Worm (Caenorhabditis elegans) whole organism, young adult: ENCODE results near the gene best-13.
"Not testable (repeated sequence)": the region's sequence is repeated elsewhere in the genome, so short reads cannot be mapped to it uniquely, and the experiment has no call there.

Experiments used
- C17E4.6 ChIP-seq: fragments of 200-800 bp; sonication (Bioruptor generic); IDR thresholded peaks from 2 replicates; pipeline ENCODE4 v1.3.6; 2022; ENCODE audit warnings: missing genetic modification reagents, missing genetic modification characterization, missing compliant biosample characterization
- F22D6.2 ChIP-seq: sonication (generic microtip); optimal IDR thresholded peaks from 2 replicates; lab custom pipeline; 2016; ENCODE audit warnings: mild to moderate bottlenecking, missing genetic modification characterization, missing compliant biosample characterization
- F23B12.7 ChIP-seq: sonication (generic microtip); optimal IDR thresholded peaks from 2 replicates; lab custom pipeline; 2017; ENCODE audit warnings: missing genetic modification characterization, mild to moderate bottlenecking, missing compliant biosample characterization, antibody characterized with exemption, moderate library complexity; ENCODE audit not compliant: insufficient read depth
- F49E8.2 ChIP-seq: sonication (generic microtip); optimal IDR thresholded peaks from 3 replicates; lab custom pipeline; 2017; ENCODE audit warnings: missing genetic modification characterization, mild to moderate bottlenecking, missing compliant biosample characterization, antibody characterized with exemption, moderate library complexity; ENCODE audit not compliant: insufficient read depth
- F52B5.7 ChIP-seq: sonication (generic microtip); optimal IDR thresholded peaks from 2 replicates; lab custom pipeline; 2016; ENCODE audit warnings: mild to moderate bottlenecking, missing genetic modification characterization, missing compliant biosample characterization
- K11D2.4 ChIP-seq: fragments of 200-800 bp; sonication (Bioruptor generic); IDR thresholded peaks from 2 replicates; pipeline ENCODE4 v1.3.6; 2022; ENCODE audit warnings: missing genetic modification reagents, missing genetic modification characterization, missing compliant biosample characterization
- K12H6.12 ChIP-seq: fragments of 200-800 bp; sonication (Bioruptor generic); optimal IDR thresholded peaks from 2 replicates; lab custom pipeline; 2018; ENCODE audit warnings: mild to moderate bottlenecking, missing genetic modification characterization, missing compliant biosample characterization
- Y56A3A.18 ChIP-seq: fragments of 200-800 bp; sonication (Bioruptor generic); IDR thresholded peaks from 2 replicates; pipeline ENCODE4 v1.3.6; 2022; ENCODE audit warnings: missing genetic modification reagents, missing genetic modification characterization, missing compliant biosample characterization
- aptf-3 ChIP-seq: fragments of 200-800 bp; sonication (Bioruptor generic); IDR thresholded peaks from 2 replicates; pipeline ENCODE4 v1.3.6; 2022; ENCODE audit warnings: missing genetic modification characterization, missing compliant biosample characterization
- attf-3 ChIP-seq: fragments of 200-800 bp; sonication (Bioruptor generic); conservative IDR thresholded peaks from 2 replicates; pipeline ENCODE4 v1.3.6; 2022; ENCODE audit warnings: missing genetic modification reagents, missing genetic modification characterization, missing compliant biosample characterization
- attf-6 ChIP-seq: fragments of 200-800 bp; sonication (Bioruptor generic); IDR thresholded peaks from 2 replicates; pipeline ENCODE4 v1.3.6; 2022; ENCODE audit warnings: missing genetic modification reagents, missing genetic modification characterization, missing compliant biosample characterization
- bed-1 ChIP-seq: fragments of 200-800 bp; sonication (Bioruptor generic); IDR thresholded peaks from 2 replicates; pipeline ENCODE4 v1.3.6; 2022; ENCODE audit warnings: missing genetic modification reagents, missing genetic modification characterization, missing compliant biosample characterization
- bed-2 ChIP-seq: fragments of 200-800 bp; sonication (Bioruptor generic); IDR thresholded peaks from 2 replicates; pipeline ENCODE4 v1.3.6; 2022; ENCODE audit warnings: missing genetic modification reagents, missing genetic modification characterization, missing compliant biosample characterization
- ceh-58 ChIP-seq: fragments of 200-800 bp; sonication (Bioruptor generic); IDR thresholded peaks from 2 replicates; pipeline ENCODE4 v1.3.6; 2022; ENCODE audit warnings: missing genetic modification characterization, missing compliant biosample characterization
- hmg-20 ChIP-seq: fragments of 200-800 bp; sonication (Bioruptor generic); IDR thresholded peaks from 2 replicates; pipeline ENCODE4 v1.3.6; 2022; ENCODE audit warnings: missing genetic modification reagents, missing genetic modification characterization, missing compliant biosample characterization
- hrde-1 ChIP-seq: sonication (generic microtip); optimal IDR thresholded peaks from 2 replicates; lab custom pipeline; 2016; ENCODE audit warnings: missing genetic modification characterization, mild to moderate bottlenecking, missing compliant biosample characterization, moderate library complexity, missing genotype, missing genetic modification reagents, borderline replicate concordance
- let-607 ChIP-seq, 2 experiments: fragments of 200-800 bp in 1 of 2; sonication (Bioruptor generic) in 1 of 2; sonication (generic microtip) in 1 of 2; optimal IDR thresholded peaks; 2 replicates each; lab custom pipeline; 2016 to 2018; ENCODE audit warnings: mild to moderate bottlenecking in 2 of 2, missing compliant biosample characterization in 2 of 2, missing genetic modification characterization in 2 of 2, moderate library complexity in 2 of 2, missing genotype in 1 of 2
- lsl-1 ChIP-seq: fragments of 200-800 bp; sonication (Bioruptor generic); optimal IDR thresholded peaks from 2 replicates; lab custom pipeline; 2018; ENCODE audit warnings: mild to moderate bottlenecking, missing genetic modification characterization, moderate library complexity, missing compliant biosample characterization
- madf-6 ChIP-seq: fragments of 200-800 bp; sonication (Bioruptor generic); IDR thresholded peaks from 2 replicates; pipeline ENCODE4 v1.3.6; 2022; ENCODE audit warnings: missing genetic modification reagents, missing genetic modification characterization, missing compliant biosample characterization
- mcd-1 ChIP-seq: fragments of 200-800 bp; sonication (Bioruptor generic); IDR thresholded peaks from 2 replicates; pipeline ENCODE4 v1.3.6; 2022; ENCODE audit warnings: missing genetic modification reagents, missing genetic modification characterization, missing compliant biosample characterization
- nfyb-1 ChIP-seq: fragments of 200-800 bp; sonication (Bioruptor generic); IDR thresholded peaks from 2 replicates; pipeline ENCODE4 v1.3.6; 2022; ENCODE audit warnings: missing genetic modification reagents, missing genetic modification characterization, missing compliant biosample characterization
- nhr-179 ChIP-seq: sonication (generic microtip); optimal IDR thresholded peaks from 2 replicates; lab custom pipeline; 2016; ENCODE audit warnings: mild to moderate bottlenecking, missing genetic modification characterization, missing compliant biosample characterization
- pbrm-1 ChIP-seq: fragments of 200-800 bp; sonication (Bioruptor generic); IDR thresholded peaks from 2 replicates; pipeline ENCODE4 v1.3.6; 2022; ENCODE audit warnings: missing genetic modification reagents, missing genetic modification characterization, missing compliant biosample characterization
- pha-4 ChIP-seq: fragments of 150-350 bp; sonication (generic microtip); optimal IDR thresholded peaks from 2 replicates; lab custom pipeline; 2014; ENCODE audit warnings: missing biosample characterization, missing genetic modification reagents, missing genetic modification characterization
- rcor-1 ChIP-seq: fragments of 200-800 bp; sonication (Bioruptor generic); IDR thresholded peaks from 2 replicates; pipeline ENCODE4 v1.3.6; 2022; ENCODE audit warnings: missing genetic modification reagents, missing genetic modification characterization, missing compliant biosample characterization
- repo-1 ChIP-seq: sonication (generic microtip); optimal IDR thresholded peaks from 2 replicates; lab custom pipeline; 2017; ENCODE audit warnings: mild to moderate bottlenecking, missing genetic modification characterization, missing compliant biosample characterization
- snpc-4 ChIP-seq, 5 experiments: fragments of 150-350 bp in 1 of 5; sonication (generic microtip) in 4 of 5; optimal IDR thresholded peaks; 2 replicates each; lab custom pipeline; 2014 to 2018; ENCODE audit warnings: missing genetic modification characterization in 5 of 5, missing biosample characterization in 3 of 5, antibody characterized with exemption in 2 of 5, mild to moderate bottlenecking in 2 of 5, missing compliant biosample characterization in 2 of 5, missing genotype in 2 of 5, moderate library complexity in 2 of 5, missing genetic modification reagents in 1 of 5
- somi-1 ChIP-seq: fragments of 200-800 bp; sonication (Bioruptor generic); optimal IDR thresholded peaks from 2 replicates; lab custom pipeline; 2018; ENCODE audit warnings: mild to moderate bottlenecking, missing genetic modification characterization, missing compliant biosample characterization
- tlf-1 ChIP-seq: fragments of 200-800 bp; sonication (Bioruptor generic); optimal IDR thresholded peaks from 2 replicates; lab custom pipeline; 2018; ENCODE audit warnings: mild to moderate bottlenecking, missing genetic modification characterization, missing compliant biosample characterization
- unc-130 ChIP-seq: sonication (generic microtip); optimal IDR thresholded peaks from 2 replicates; lab custom pipeline; 2016; ENCODE audit warnings: missing genetic modification reagents, missing genetic modification characterization, missing compliant biosample characterization
- ztf-22 ChIP-seq: fragments of 200-800 bp; sonication (Bioruptor generic); optimal IDR thresholded peaks from 2 replicates; lab custom pipeline; 2018; ENCODE audit warnings: mild to moderate bottlenecking, missing genetic modification characterization, moderate library complexity, missing compliant biosample characterization

Gene best-13

DNA sequence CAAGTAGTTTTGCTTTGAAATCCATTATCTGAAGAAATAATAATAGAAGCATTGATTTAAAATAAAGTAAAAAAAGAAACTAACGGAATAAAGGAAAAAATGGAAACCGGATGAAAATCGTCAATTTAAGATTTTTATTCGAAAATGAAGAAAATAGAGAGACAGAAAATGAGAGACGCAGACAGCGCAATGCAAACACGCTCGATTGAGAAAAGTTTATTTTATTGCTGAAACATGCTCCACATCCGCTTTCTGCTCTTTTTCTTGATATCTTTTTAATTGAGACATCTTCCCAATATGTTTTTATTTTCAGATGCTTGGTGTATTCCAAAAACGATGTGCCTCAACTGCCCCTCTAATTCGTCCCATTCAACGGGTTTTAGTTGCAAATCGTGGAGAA lies 19.5 kb upstream of the best-13 start, which contains the start of the genes prp-18 and mccc-1 (continued):
- TF ChIP-seq madf-6 (GFP tag; lab: Robert Waterston, UW) (peak; percentile 23; the same call in 1 of the 2 replicates), F49E8.2 (peak; percentile 12), lsl-1 (peak; percentile 40), unc-130 (GFP tag; lab: Kevin White, UChicago) (peak; percentile 2), pha-4 (tag; lab: Kevin White, UChicago) (no peak), ceh-58 (GFP tag; lab: Robert Waterston, UW) (no peak), C17E4.6 (no peak), rcor-1 (GFP tag; lab: Robert Waterston, UW) (peak; percentile 37; the same call in 1 of the 2 replicates), mcd-1 (GFP tag; lab: Robert Waterston, UW) (peak; percentile 89)

DNA sequence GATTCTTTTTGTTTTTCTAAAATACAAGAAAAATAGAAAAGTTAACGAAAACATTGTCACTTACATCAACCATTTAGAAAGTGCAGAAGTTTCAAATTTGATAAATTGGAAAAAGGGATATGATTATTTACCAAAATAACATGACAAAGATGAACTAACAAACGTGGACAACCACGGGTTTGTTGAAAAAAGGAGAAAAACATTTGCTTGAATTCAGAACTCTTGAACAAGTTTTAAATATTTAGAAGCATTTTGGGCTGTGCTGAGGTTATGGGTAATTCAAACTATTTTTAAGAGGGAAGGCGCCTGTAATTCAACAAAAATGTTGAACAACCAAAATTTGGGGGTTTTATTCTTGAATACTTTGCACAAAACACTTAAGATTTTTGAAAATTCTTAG lies 13.9 kb upstream of the best-13 start, which contains the start of gene ttbk-3:
ttbk-3 (minus strand) TSS at position 101 of the 400 bp plus-strand sequence.
- TF ChIP-seq attf-3 (no peak), K11D2.4 (GFP tag; lab: Robert Waterston, UW) (no peak), F52B5.7 (no peak), attf-6 (GFP tag; lab: Robert Waterston, UW) (no peak), Y56A3A.18 (GFP tag; lab: Robert Waterston, UW) (no peak)

DNA sequence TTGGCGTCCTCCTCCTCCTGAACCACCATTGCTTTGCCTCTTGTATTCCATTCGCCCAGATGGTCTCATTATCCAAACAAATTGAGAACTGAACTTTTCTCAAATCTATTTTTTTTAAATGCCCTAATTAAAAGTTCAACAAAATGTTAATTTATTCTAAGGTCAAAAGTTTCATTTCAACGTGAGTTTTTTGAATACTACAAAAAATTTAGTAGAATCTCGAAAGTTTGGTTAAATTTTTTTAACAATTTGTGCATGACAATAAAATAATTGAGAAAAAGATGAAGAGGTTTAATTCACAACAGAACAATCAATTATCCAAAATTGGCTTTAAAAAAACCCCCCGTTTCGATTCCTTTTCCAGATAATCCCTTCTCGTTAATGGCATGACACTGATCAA lies 11.8 kb upstream of the best-13 start, which contains the start of gene F32B6.4:
F32B6.4 (minus strand) TSS at position 101 of the 400 bp plus-strand sequence.
- TF ChIP-seq K11D2.4 (GFP tag; lab: Robert Waterston, UW) (no peak), hrde-1 (no peak), pbrm-1 (GFP tag; lab: Robert Waterston, UW) (no peak), aptf-3 (no peak), tlf-1 (GFP tag; lab: Kevin White, UChicago) (no peak), F52B5.7 (no peak), hmg-20 (GFP tag; lab: Robert Waterston, UW) (no peak), Y56A3A.18 (GFP tag; lab: Robert Waterston, UW) (no peak), K12H6.12 (tag; lab: Kevin White, UChicago) (no peak), snpc-4 (GFP tag; optimal IDR thresholded peaks at IDR 0.05; lab: Kevin White, UChicago) (no peak), snpc-4 (tag; optimal IDR thresholded peaks at IDR 0.05; lab: Kevin White, UChicago) (no peak), nfyb-1 (GFP tag; lab: Robert Waterston, UW) (no peak), bed-2 (GFP tag; lab: Robert Waterston, UW) (no peak), somi-1 (GFP tag; lab: Kevin White, UChicago) (no peak), let-607 (tag; optimal IDR thresholded peaks at IDR 0.05; lab: Kevin White, UChicago) (no peak), nhr-179 (tag; lab: Kevin White, UChicago) (no peak), F22D6.2 (tag; lab: Kevin White, UChicago) (no peak), ztf-22 (no peak), repo-1 (tag; lab: Kevin White, UChicago) (no peak)
- TF ChIP-seq, all 124 proteins: peak for 0

DNA sequence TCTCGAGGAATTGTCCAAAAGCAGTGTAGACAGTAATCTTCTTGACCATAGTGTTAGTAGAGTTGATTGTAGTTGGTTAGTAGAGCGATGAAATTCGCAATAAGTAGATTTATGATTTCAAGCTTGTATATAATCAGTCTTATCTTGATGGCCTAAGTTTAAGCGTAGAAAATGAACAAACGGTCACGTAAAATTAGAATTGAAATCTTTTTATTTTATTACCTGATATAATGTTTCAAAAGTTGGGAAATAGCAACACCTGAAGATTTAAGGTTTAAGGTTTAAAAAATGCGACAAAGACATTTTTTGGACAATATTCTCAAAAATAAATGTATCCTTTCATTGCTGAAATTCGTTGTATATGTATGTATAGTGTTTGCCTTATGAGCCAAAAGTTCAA lies 10.1 kb upstream of the best-13 start, which contains the start of gene sss-1:
sss-1 (minus strand) TSS at position 101 of the 400 bp plus-strand sequence.
- not testable (repeated sequence) for TF ChIP-seq F23B12.7 (tag; lab: Kevin White, UChicago); Y56A3A.18 (GFP tag; lab: Robert Waterston, UW); bed-1 (GFP tag; lab: Robert Waterston, UW)
